Fruit fly (Drosophila melanogaster) whole organism, embryonic: ENCODE results near the gene MFS18.

ENCODE experiments used
- Atf3 ChIP-seq: fragments of 200-800 bp; sonication (Bioruptor generic); optimal IDR thresholded peaks from 3 replicates; lab custom pipeline; 2016; ENCODE audit warnings: missing biosample characterization, missing genetic modification characterization
- CG10462 ChIP-seq: fragments of 200-800 bp; sonication (Bioruptor generic); optimal IDR thresholded peaks from 2 replicates; lab custom pipeline; 2016; ENCODE audit warnings: missing biosample characterization, missing genetic modification characterization
- CG11093 ChIP-seq: fragments of 200-800 bp; sonication (Bioruptor generic); IDR thresholded peaks from 3 replicates; pipeline ENCODE4 v1.3.6; 2022; ENCODE audit warnings: missing biosample characterization, missing genetic modification characterization
- CG11398 ChIP-seq: fragments of 200-800 bp; sonication (Bioruptor generic); optimal IDR thresholded peaks from 2 replicates; lab custom pipeline; 2016; ENCODE audit warnings: missing biosample characterization, missing genetic modification characterization
- CG11504 ChIP-seq: fragments of 200-800 bp; sonication (Bioruptor generic); optimal IDR thresholded peaks from 3 replicates; lab custom pipeline; 2019; ENCODE audit warnings: missing biosample characterization, mild to moderate bottlenecking, missing genetic modification characterization, moderate library complexity
- CG12104 ChIP-seq: fragments of 200-800 bp; sonication (Bioruptor generic); optimal IDR thresholded peaks from 3 replicates; lab custom pipeline; 2016; ENCODE audit warnings: missing biosample characterization, missing genetic modification characterization
- CG12942 ChIP-seq: fragments of 200-800 bp; sonication (Bioruptor generic); optimal IDR thresholded peaks from 3 replicates; lab custom pipeline; 2016; ENCODE audit warnings: missing biosample characterization, missing genetic modification characterization
- CG14441 ChIP-seq: fragments of 200-800 bp; sonication (Bioruptor generic); IDR thresholded peaks from 2 replicates; pipeline ENCODE4 v1.3.6; 2022; ENCODE audit warnings: missing biosample characterization, missing genetic modification characterization
- CG18476 ChIP-seq: fragments of 200-800 bp; sonication (Bioruptor generic); optimal IDR thresholded peaks from 2 replicates; lab custom pipeline; 2016; ENCODE audit warnings: missing biosample characterization, mild to moderate bottlenecking, missing genetic modification characterization
- CG18619 ChIP-seq: fragments of 200-800 bp; sonication (Bioruptor generic); optimal IDR thresholded peaks from 3 replicates; lab custom pipeline; 2017; ENCODE audit warnings: missing biosample characterization, mild to moderate bottlenecking, missing genetic modification characterization
- CG2712 ChIP-seq: fragments of 200-800 bp; optimal IDR thresholded peaks from 3 replicates; lab custom pipeline; 2019; ENCODE audit warnings: missing biosample characterization, mild to moderate bottlenecking, missing genetic modification characterization, moderate library complexity
- CG2875 ChIP-seq: fragments of 200-800 bp; sonication (Bioruptor generic); optimal IDR thresholded peaks from 2 replicates; lab custom pipeline; 2017; ENCODE audit warnings: missing biosample characterization, mild to moderate bottlenecking, missing genetic modification characterization, missing genetic modification reagents
- CG31365 ChIP-seq: fragments of 200-800 bp; sonication (Bioruptor generic); optimal IDR thresholded peaks from 2 replicates; lab custom pipeline; 2018; ENCODE audit warnings: missing biosample characterization, mild to moderate bottlenecking, missing genetic modification characterization
- CG34422 ChIP-seq: fragments of 200-800 bp; sonication (Bioruptor generic); IDR thresholded peaks from 3 replicates; pipeline ENCODE4 v1.3.6; 2022; ENCODE audit warnings: missing biosample characterization, missing genetic modification characterization
- CG4282 ChIP-seq: fragments of 200-800 bp; sonication (Bioruptor generic); optimal IDR thresholded peaks from 2 replicates; lab custom pipeline; 2016; ENCODE audit warnings: missing biosample characterization, missing genetic modification characterization
- CG5180 ChIP-seq: fragments of 200-800 bp; sonication (Bioruptor generic); optimal IDR thresholded peaks from 3 replicates; lab custom pipeline; 2017; ENCODE audit warnings: missing biosample characterization, missing genetic modification characterization, mild to moderate bottlenecking, moderate library complexity, missing genetic modification reagents
- CG8281 ChIP-seq: fragments of 200-800 bp; sonication (Bioruptor generic); optimal IDR thresholded peaks from 2 replicates; lab custom pipeline; 2018; ENCODE audit warnings: missing biosample characterization, mild to moderate bottlenecking, missing genetic modification characterization, moderate library complexity
- D19B ChIP-seq: fragments of 200-800 bp; sonication (Bioruptor generic); optimal IDR thresholded peaks from 2 replicates; lab custom pipeline; 2017; ENCODE audit warnings: missing biosample characterization, mild to moderate bottlenecking, missing genetic modification characterization
- Dip2 ChIP-seq: fragments of 200-800 bp; sonication (Bioruptor generic); IDR thresholded peaks from 2 replicates; pipeline ENCODE4 v1.3.6; 2022; ENCODE audit warnings: missing biosample characterization, missing genetic modification characterization
- Dref ChIP-seq: fragments of 200-800 bp; sonication (Bioruptor generic); IDR thresholded peaks from 2 replicates; pipeline ENCODE4 v1.3.6; 2022; ENCODE audit warnings: missing biosample characterization, missing genetic modification characterization
- H2.0 ChIP-seq: fragments of 200-800 bp; sonication (Bioruptor generic); IDR thresholded peaks from 2 replicates; pipeline ENCODE4 v1.3.6; 2022; ENCODE audit warnings: missing biosample characterization, missing genetic modification characterization
- HLH3B ChIP-seq: fragments of 200-800 bp; sonication (Bioruptor generic); IDR thresholded peaks from 2 replicates; pipeline ENCODE4 v1.3.6; 2022; ENCODE audit warnings: missing biosample characterization, missing genetic modification characterization
- HLH4C ChIP-seq: fragments of 200-800 bp; sonication (Bioruptor generic); IDR thresholded peaks from 3 replicates; pipeline ENCODE4 v1.3.6; 2022; ENCODE audit warnings: missing biosample characterization, missing genetic modification characterization; ENCODE audit not compliant: partially characterized antibody
- HLHmδ ChIP-seq: fragments of 200-800 bp; sonication (Bioruptor generic); optimal IDR thresholded peaks from 2 replicates; lab custom pipeline; 2018; ENCODE audit warnings: missing biosample characterization, mild to moderate bottlenecking, missing genetic modification characterization, moderate library complexity
- Jarid2 ChIP-seq: fragments of 200-800 bp; sonication (Bioruptor generic); optimal IDR thresholded peaks from 3 replicates; lab custom pipeline; 2017; ENCODE audit warnings: mild to moderate bottlenecking, missing biosample characterization, missing genetic modification reagents, missing genetic modification characterization
- Kr ChIP-seq: fragments of 200-800 bp; sonication (Bioruptor generic); optimal IDR thresholded peaks from 2 replicates; lab custom pipeline; 2017; ENCODE audit warnings: missing biosample characterization, mild to moderate bottlenecking, missing genetic modification characterization
- Nf-YA ChIP-seq: fragments of 200-800 bp; sonication (Bioruptor generic); IDR thresholded peaks from 2 replicates; pipeline ENCODE4 v1.3.6; 2022; ENCODE audit warnings: missing biosample characterization, missing genetic modification characterization
- Sox100B ChIP-seq: fragments of 200-800 bp; sonication (Bioruptor generic); optimal IDR thresholded peaks from 3 replicates; lab custom pipeline; 2018; ENCODE audit warnings: missing biosample characterization, mild to moderate bottlenecking, missing genetic modification characterization
- Sox102F ChIP-seq: fragments of 200-800 bp; sonication (Bioruptor generic); optimal IDR thresholded peaks from 2 replicates; lab custom pipeline; 2018; ENCODE audit warnings: missing biosample characterization, mild to moderate bottlenecking, missing genetic modification characterization, moderate library complexity
- Trl ChIP-seq, 3 experiments: fragments of >200 bp in 2 of 3; fragments of 200-800 bp in 1 of 3; sonication (Bioruptor generic) in 1 of 3; optimal IDR thresholded peaks; 2 replicates in 1 of 3; 3 replicates in 2 of 3; lab custom pipeline; 2016 to 2017; ENCODE audit warnings: missing biosample characterization in 1 of 3, missing genetic modification characterization in 1 of 3
- ato ChIP-seq: fragments of 200-800 bp; sonication (Bioruptor generic); IDR thresholded peaks from 2 replicates; pipeline ENCODE4 v1.3.6; 2022; ENCODE audit warnings: missing biosample characterization, missing genetic modification characterization; ENCODE audit not compliant: partially characterized antibody
- bsh ChIP-seq, 2 experiments: fragments of 200-800 bp; sonication (Bioruptor generic); optimal IDR thresholded peaks; 2 replicates each; lab custom pipeline; 2017 to 2018; ENCODE audit warnings: mild to moderate bottlenecking in 2 of 2, missing biosample characterization in 2 of 2, missing genetic modification characterization in 2 of 2, moderate library complexity in 1 of 2
- chinmo ChIP-seq: fragments of 200-800 bp; sonication (Bioruptor generic); IDR thresholded peaks from 4 replicates; pipeline ENCODE4 v1.3.6; 2022; ENCODE audit warnings: missing biosample characterization, missing genetic modification characterization; ENCODE audit not compliant: partially characterized antibody
- dan ChIP-seq: fragments of 200-800 bp; sonication (Bioruptor generic); IDR thresholded peaks from 2 replicates; pipeline ENCODE4 v1.3.6; 2022; ENCODE audit warnings: missing biosample characterization, missing genetic modification characterization
- exex ChIP-seq: fragments of 200-800 bp; sonication (Bioruptor generic); optimal IDR thresholded peaks from 4 replicates; lab custom pipeline; 2018; ENCODE audit warnings: missing biosample characterization, mild to moderate bottlenecking, missing genetic modification characterization, moderate library complexity
- eyg ChIP-seq: fragments of 200-800 bp; sonication (Bioruptor generic); optimal IDR thresholded peaks from 3 replicates; lab custom pipeline; 2016; ENCODE audit warnings: missing biosample characterization, missing genetic modification characterization
- fru ChIP-seq: fragments of >200 bp; optimal IDR thresholded peaks from 2 replicates; lab custom pipeline; 2017
- mld ChIP-seq: fragments of 200-800 bp; sonication (Bioruptor generic); IDR thresholded peaks from 3 replicates; pipeline ENCODE4 v1.3.6; 2022; ENCODE audit warnings: missing biosample characterization, missing genetic modification characterization; ENCODE audit not compliant: partially characterized antibody
- pros ChIP-seq: fragments of 200-800 bp; sonication (Bioruptor generic); optimal IDR thresholded peaks from 3 replicates; lab custom pipeline; 2019; ENCODE audit warnings: missing biosample characterization, mild to moderate bottlenecking, missing genetic modification characterization, moderate library complexity
- pum ChIP-seq: fragments of 200-800 bp; sonication (Bioruptor generic); optimal IDR thresholded peaks from 2 replicates; lab custom pipeline; 2016; ENCODE audit warnings: missing biosample characterization, missing genetic modification characterization
- repo ChIP-seq: fragments of 200-800 bp; sonication (Bioruptor generic); optimal IDR thresholded peaks from 2 replicates; lab custom pipeline; 2016; ENCODE audit warnings: missing biosample characterization, missing genetic modification characterization
- ro ChIP-seq: fragments of 200-800 bp; sonication (Bioruptor generic); IDR thresholded peaks from 2 replicates; pipeline ENCODE4 v1.3.6; 2022; ENCODE audit warnings: missing biosample characterization, missing genetic modification characterization
- slou ChIP-seq: fragments of 200-800 bp; sonication (Bioruptor generic); optimal IDR thresholded peaks from 3 replicates; lab custom pipeline; 2016; ENCODE audit warnings: missing biosample characterization, missing genetic modification characterization
- sna ChIP-seq: fragments of 200-800 bp; sonication (Bioruptor generic); IDR thresholded peaks from 2 replicates; pipeline ENCODE4 v1.3.6; 2022; ENCODE audit warnings: missing biosample characterization, missing genetic modification characterization; ENCODE audit not compliant: partially characterized antibody
- so ChIP-seq: fragments of 200-800 bp; sonication (Bioruptor generic); IDR thresholded peaks from 3 replicates; pipeline ENCODE4 v1.3.6; 2022; ENCODE audit warnings: missing biosample characterization, missing genetic modification characterization
- stwl ChIP-seq: fragments of 200-800 bp; sonication (Bioruptor generic); optimal IDR thresholded peaks from 3 replicates; lab custom pipeline; 2018; ENCODE audit warnings: missing biosample characterization, mild to moderate bottlenecking, missing genetic modification characterization, moderate library complexity
- sug ChIP-seq: fragments of 200-800 bp; optimal IDR thresholded peaks from 2 replicates; lab custom pipeline; 2019; ENCODE audit warnings: missing biosample characterization, mild to moderate bottlenecking, missing genetic modification characterization, moderate library complexity
- tap ChIP-seq: fragments of 200-800 bp; optimal IDR thresholded peaks from 3 replicates; lab custom pipeline; 2019; ENCODE audit warnings: missing biosample characterization, mild to moderate bottlenecking, missing genetic modification characterization, moderate library complexity
- tll ChIP-seq, 2 experiments: fragments of 200-800 bp in 1 of 2; fragments of >200 bp in 1 of 2; sonication (Bioruptor generic) in 1 of 2; optimal IDR thresholded peaks; 2 replicates each; lab custom pipeline; 2017 to 2019; ENCODE audit warnings: missing biosample characterization in 2 of 2, missing genetic modification characterization in 2 of 2, mild to moderate bottlenecking in 1 of 2, moderate library complexity in 1 of 2
- wor ChIP-seq: fragments of 200-800 bp; sonication (Bioruptor generic); IDR thresholded peaks from 2 replicates; pipeline ENCODE4 v1.3.6; 2022; ENCODE audit warnings: missing biosample characterization, missing genetic modification characterization
- zen2 ChIP-seq: fragments of 200-800 bp; sonication (Bioruptor generic); IDR thresholded peaks from 3 replicates; pipeline ENCODE4 v1.3.6; 2022; ENCODE audit warnings: missing biosample characterization, missing genetic modification characterization; ENCODE audit not compliant: partially characterized antibody

Gene MFS18

dm6 chr2L:4463323-4463722 lies 14.9 kb upstream of the MFS18 start, which contains the start of the genes CG15443 and Paris (continued):
- TF ChIP-seq so (GFP tag; lab: Robert Waterston, UW) (no peak), CG34422 (GFP tag; lab: Robert Waterston, UW) (no peak), pum (GFP tag; lab: Kevin White, UChicago) (no peak), HLH4C (GFP tag; lab: Robert Waterston, UW) (peak; percentile 90), repo (no peak), CG2712 (tag; lab: Kevin White, UChicago) (peak; percentile 29), ato (GFP tag; lab: Robert Waterston, UW) (peak; percentile 87), Sox102F (no peak), Dip2 (GFP tag; lab: Robert Waterston, UW) (no peak), CG11504 (tag; lab: Kevin White, UChicago) (no peak), D19B (no peak), Sox100B (GFP tag; lab: Kevin White, UChicago) (no peak), CG4282 (GFP tag; lab: Kevin White, UChicago) (no peak), Dref (GFP tag; lab: Robert Waterston, UW) (peak; percentile 77), Nf-YA (GFP tag; lab: Robert Waterston, UW) (no peak), CG14441 (no peak), H2.0 (GFP tag; lab: Robert Waterston, UW) (no peak), bsh (GFP tag; optimal IDR thresholded peaks at IDR 0.05; lab: Kevin White, UChicago) (no peak), eyg (GFP tag; lab: Kevin White, UChicago) (no peak), slou (no peak), HLH3B (GFP tag; lab: Robert Waterston, UW) (no peak), fru (no peak), Jarid2 (GFP tag; lab: Kevin White, UChicago) (no peak), wor (no peak), sna (GFP tag; lab: Robert Waterston, UW) (peak; percentile 71), tap (no peak), dan (GFP tag; lab: Robert Waterston, UW) (no peak), CG18619 (GFP tag; lab: Kevin White, UChicago) (no peak), ro (GFP tag; lab: Robert Waterston, UW) (no peak), CG8281 (no peak), zen2 (GFP tag; lab: Robert Waterston, UW) (peak; percentile 75; the same call in 2 of the 3 replicates), CG10462 (GFP tag; lab: Kevin White, UChicago) (no peak), Atf3 (GFP tag; lab: Kevin White, UChicago) (no peak), CG2875 (GFP tag; lab: Kevin White, UChicago) (no peak), pros (no peak), chinmo (GFP tag; lab: Robert Waterston, UW) (peak; percentile 90), CG12104 (GFP tag; lab: Kevin White, UChicago) (no peak), HLHmδ (GFP tag; lab: Kevin White, UChicago) (no peak), CG12942 (GFP tag; lab: Kevin White, UChicago) (no peak), CG11093 (no peak), CG5180 (GFP tag; lab: Kevin White, UChicago) (no peak), sug (tag; lab: Kevin White, UChicago) (no peak), mld (GFP tag; lab: Robert Waterston, UW) (peak; percentile 98), tll (GFP tag; optimal IDR thresholded peaks at IDR 0.05; lab: Kevin White, UChicago) (no peak), CG31365 (no peak), Trl (optimal IDR thresholded peaks at IDR 0.05; lab: Kevin White, UChicago) (no peak), Trl (GFP tag; optimal IDR thresholded peaks at IDR 0.05; lab: Kevin White, UChicago) (no peak), CG11398 (GFP tag; lab: Kevin White, UChicago) (no peak), Kr (no peak), CG18476 (GFP tag; lab: Kevin White, UChicago) (no peak), exex (tag; lab: Kevin White, UChicago) (no peak), stwl (tag; lab: Kevin White, UChicago) (peak; percentile 97)
